Fruit fly (Drosophila melanogaster) whole organism, embryonic: ENCODE data around the gene CG14650.

Source experiments
- Bgb ChIP-seq: fragments of 200-800 bp; sonication (Bioruptor generic); IDR thresholded peaks from 2 replicates; pipeline ENCODE4 v1.3.6; 2022; ENCODE audit warnings: missing biosample characterization, missing genetic modification characterization; ENCODE audit not compliant: partially characterized antibody
- CG1024 ChIP-seq: fragments of 200-800 bp; sonication (Bioruptor generic); IDR thresholded peaks from 2 replicates; pipeline ENCODE4 v1.3.6; 2022; ENCODE audit warnings: missing biosample characterization, missing genetic modification characterization
- CG12744 ChIP-seq: fragments of 200-800 bp; sonication (Bioruptor generic); optimal IDR thresholded peaks from 2 replicates; lab custom pipeline; 2016; ENCODE audit warnings: missing biosample characterization, missing genetic modification characterization
- CG12769 ChIP-seq: fragments of 200-800 bp; sonication (Bioruptor generic); optimal IDR thresholded peaks from 2 replicates; lab custom pipeline; 2019; ENCODE audit warnings: missing biosample characterization, mild to moderate bottlenecking, missing genetic modification characterization, moderate library complexity
- CG13775 ChIP-seq: fragments of 200-800 bp; sonication (Bioruptor generic); optimal IDR thresholded peaks from 3 replicates; lab custom pipeline; 2017; ENCODE audit warnings: missing biosample characterization, mild to moderate bottlenecking, missing genetic modification characterization
- CG14667 ChIP-seq: fragments of 200-800 bp; sonication (Bioruptor generic); IDR thresholded peaks from 2 replicates; pipeline ENCODE4 v1.3.6; 2022; ENCODE audit warnings: missing biosample characterization, missing genetic modification characterization
- CG15514 ChIP-seq: fragments of 200-800 bp; sonication (Bioruptor generic); optimal IDR thresholded peaks from 3 replicates; lab custom pipeline; 2017; ENCODE audit warnings: missing biosample characterization, missing genetic modification characterization, mild to moderate bottlenecking, moderate library complexity, missing genetic modification reagents
- CG15696 ChIP-seq: fragments of 200-800 bp; sonication (Bioruptor generic); optimal IDR thresholded peaks from 2 replicates; lab custom pipeline; 2019; ENCODE audit warnings: missing biosample characterization, mild to moderate bottlenecking, missing genetic modification characterization, moderate library complexity
- CG1603 ChIP-seq: fragments of 200-800 bp; sonication (Bioruptor generic); optimal IDR thresholded peaks from 2 replicates; lab custom pipeline; 2019; ENCODE audit warnings: missing biosample characterization, mild to moderate bottlenecking, missing genetic modification characterization, moderate library complexity
- CG16813 ChIP-seq: fragments of 200-800 bp; sonication (Bioruptor generic); IDR thresholded peaks from 3 replicates; pipeline ENCODE4 v1.3.6; 2022; ENCODE audit warnings: missing biosample characterization, missing genetic modification characterization; ENCODE audit not compliant: partially characterized antibody
- CG17385 ChIP-seq: fragments of 200-800 bp; sonication (Bioruptor generic); optimal IDR thresholded peaks from 3 replicates; lab custom pipeline; 2018; ENCODE audit warnings: missing biosample characterization, mild to moderate bottlenecking, missing genetic modification characterization
- CG2116 ChIP-seq: fragments of 200-800 bp; sonication (Bioruptor generic); optimal IDR thresholded peaks from 3 replicates; lab custom pipeline; 2018; ENCODE audit warnings: missing biosample characterization, mild to moderate bottlenecking, missing genetic modification characterization
- CG2712 ChIP-seq: fragments of 200-800 bp; optimal IDR thresholded peaks from 3 replicates; lab custom pipeline; 2019; ENCODE audit warnings: missing biosample characterization, mild to moderate bottlenecking, missing genetic modification characterization, moderate library complexity
- CG34422 ChIP-seq: fragments of 200-800 bp; sonication (Bioruptor generic); IDR thresholded peaks from 3 replicates; pipeline ENCODE4 v1.3.6; 2022; ENCODE audit warnings: missing biosample characterization, missing genetic modification characterization
- CG4424 ChIP-seq: fragments of 200-800 bp; sonication (Bioruptor generic); optimal IDR thresholded peaks from 3 replicates; lab custom pipeline; 2016; ENCODE audit warnings: missing biosample characterization, missing genetic modification characterization
- CG6854 ChIP-seq: fragments of 200-800 bp; sonication (Bioruptor generic); optimal IDR thresholded peaks from 3 replicates; lab custom pipeline; 2017; ENCODE audit warnings: missing biosample characterization, mild to moderate bottlenecking, missing genetic modification characterization
- CG7786 ChIP-seq: fragments of 200-800 bp; sonication (Bioruptor generic); optimal IDR thresholded peaks from 2 replicates; lab custom pipeline; 2016; ENCODE audit warnings: missing biosample characterization, missing genetic modification characterization
- CG7963 ChIP-seq: fragments of 200-800 bp; sonication (Bioruptor generic); IDR thresholded peaks from 3 replicates; pipeline ENCODE4 v1.3.6; 2022; ENCODE audit warnings: missing biosample characterization, missing genetic modification characterization; ENCODE audit not compliant: partially characterized antibody
- CG8359 ChIP-seq: fragments of 200-800 bp; sonication (Bioruptor generic); optimal IDR thresholded peaks from 2 replicates; lab custom pipeline; 2017; ENCODE audit warnings: missing biosample characterization, mild to moderate bottlenecking, missing genetic modification characterization, borderline replicate concordance
- D19B ChIP-seq: fragments of 200-800 bp; sonication (Bioruptor generic); optimal IDR thresholded peaks from 2 replicates; lab custom pipeline; 2017; ENCODE audit warnings: missing biosample characterization, mild to moderate bottlenecking, missing genetic modification characterization
- Dip2 ChIP-seq: fragments of 200-800 bp; sonication (Bioruptor generic); IDR thresholded peaks from 2 replicates; pipeline ENCODE4 v1.3.6; 2022; ENCODE audit warnings: missing biosample characterization, missing genetic modification characterization
- Dip3 ChIP-seq: fragments of 200-800 bp; sonication (Bioruptor generic); optimal IDR thresholded peaks from 3 replicates; lab custom pipeline; 2016; ENCODE audit warnings: missing biosample characterization, missing genetic modification characterization
- Dref ChIP-seq: fragments of 200-800 bp; sonication (Bioruptor generic); IDR thresholded peaks from 2 replicates; pipeline ENCODE4 v1.3.6; 2022; ENCODE audit warnings: missing biosample characterization, missing genetic modification characterization
- ERR ChIP-seq: fragments of 200-800 bp; sonication (Bioruptor generic); optimal IDR thresholded peaks from 2 replicates; lab custom pipeline; 2016; ENCODE audit warnings: missing biosample characterization, missing genetic modification characterization
- Hmx ChIP-seq: fragments of 200-800 bp; sonication (Bioruptor generic); optimal IDR thresholded peaks from 2 replicates; lab custom pipeline; 2016; ENCODE audit warnings: missing biosample characterization, missing genetic modification characterization
- Lim3 ChIP-seq: fragments of 200-800 bp; sonication (Bioruptor generic); IDR thresholded peaks from 2 replicates; pipeline ENCODE4 v1.3.6; 2022; ENCODE audit warnings: missing biosample characterization, missing genetic modification characterization
- MBD-R2 ChIP-seq: fragments of 200-800 bp; sonication (Bioruptor generic); IDR thresholded peaks from 2 replicates; pipeline ENCODE4 v1.3.6; 2022; ENCODE audit warnings: missing biosample characterization, missing genetic modification characterization
- MESR4 ChIP-seq: fragments of 200-800 bp; sonication (Bioruptor generic); optimal IDR thresholded peaks from 2 replicates; lab custom pipeline; 2018; ENCODE audit warnings: missing biosample characterization, mild to moderate bottlenecking, missing genetic modification characterization, moderate library complexity
- Med ChIP-seq: fragments of 200-800 bp; sonication (Bioruptor generic); peaks from one replicate; lab custom pipeline; 2016; ENCODE audit warnings: missing biosample characterization, missing genetic modification characterization, mild to moderate bottlenecking, inconsistent platforms, moderate library complexity
- Oaz ChIP-seq: fragments of 200-800 bp; sonication (Bioruptor generic); IDR thresholded peaks from 2 replicates; pipeline ENCODE4 v1.3.6; 2022; ENCODE audit warnings: missing biosample characterization, missing genetic modification characterization
- Sry-β ChIP-seq: fragments of 200-800 bp; sonication (Bioruptor generic); optimal IDR thresholded peaks from 2 replicates; lab custom pipeline; 2018; ENCODE audit warnings: missing biosample characterization, mild to moderate bottlenecking, missing genetic modification characterization, moderate library complexity
- ab ChIP-seq: fragments of 200-800 bp; sonication (Bioruptor generic); optimal IDR thresholded peaks from 2 replicates; lab custom pipeline; 2016; ENCODE audit warnings: missing biosample characterization, missing genetic modification characterization
- amos ChIP-seq: fragments of 200-800 bp; sonication (Bioruptor generic); IDR thresholded peaks from 2 replicates; pipeline ENCODE4 v1.3.6; 2022; ENCODE audit warnings: missing biosample characterization, missing genetic modification characterization; ENCODE audit not compliant: partially characterized antibody
- bbx ChIP-seq: fragments of 200-800 bp; sonication (Bioruptor generic); IDR thresholded peaks from 2 replicates; pipeline ENCODE4 v1.3.6; 2022; ENCODE audit warnings: missing biosample characterization, missing genetic modification characterization; ENCODE audit not compliant: partially characterized antibody
- cg ChIP-seq: fragments of 200-800 bp; sonication (Bioruptor generic); optimal IDR thresholded peaks from 3 replicates; lab custom pipeline; 2019; ENCODE audit warnings: missing biosample characterization, mild to moderate bottlenecking, missing genetic modification characterization, moderate library complexity
- chinmo ChIP-seq: fragments of 200-800 bp; sonication (Bioruptor generic); IDR thresholded peaks from 4 replicates; pipeline ENCODE4 v1.3.6; 2022; ENCODE audit warnings: missing biosample characterization, missing genetic modification characterization; ENCODE audit not compliant: partially characterized antibody
- crol ChIP-seq: fragments of 200-800 bp; sonication (Bioruptor generic); IDR thresholded peaks from 2 replicates; pipeline ENCODE4 v1.3.6; 2022; ENCODE audit warnings: missing biosample characterization, missing genetic modification characterization
- crp ChIP-seq, 2 experiments: fragments of 200-800 bp; sonication (Bioruptor generic); optimal IDR thresholded peaks; 2 replicates in 1 of 2; 3 replicates in 1 of 2; lab custom pipeline; 2017; ENCODE audit warnings: missing biosample characterization in 2 of 2, missing genetic modification characterization in 2 of 2, mild to moderate bottlenecking in 1 of 2, moderate library complexity in 1 of 2
- dan ChIP-seq: fragments of 200-800 bp; sonication (Bioruptor generic); IDR thresholded peaks from 2 replicates; pipeline ENCODE4 v1.3.6; 2022; ENCODE audit warnings: missing biosample characterization, missing genetic modification characterization
- gcm2 ChIP-seq: fragments of 200-800 bp; sonication (Bioruptor generic); optimal IDR thresholded peaks from 2 replicates; lab custom pipeline; 2016; ENCODE audit warnings: missing biosample characterization, missing genetic modification characterization
- gfzf ChIP-seq: fragments of 200-800 bp; sonication (Bioruptor generic); optimal IDR thresholded peaks from 2 replicates; lab custom pipeline; 2016; ENCODE audit warnings: missing biosample characterization, mild to moderate bottlenecking, missing genetic modification characterization, moderate library complexity
- lilli ChIP-seq: fragments of 200-800 bp; sonication (Bioruptor generic); optimal IDR thresholded peaks from 3 replicates; lab custom pipeline; 2016; ENCODE audit warnings: missing biosample characterization, missing genetic modification characterization
- nerfin-2 ChIP-seq: fragments of 200-800 bp; sonication (Bioruptor generic); IDR thresholded peaks from 2 replicates; pipeline ENCODE4 v1.3.6; 2022; ENCODE audit warnings: missing biosample characterization, missing genetic modification characterization; ENCODE audit not compliant: partially characterized antibody
- odd ChIP-seq: fragments of 200-800 bp; sonication (Bioruptor generic); optimal IDR thresholded peaks from 2 replicates; lab custom pipeline; 2017; ENCODE audit warnings: missing biosample characterization, mild to moderate bottlenecking, missing genetic modification characterization
- onecut ChIP-seq: fragments of 200-800 bp; sonication (Bioruptor generic); IDR thresholded peaks from 2 replicates; pipeline ENCODE4 v1.3.6; 2022; ENCODE audit warnings: missing biosample characterization, missing genetic modification characterization
- pan ChIP-seq, 4 experiments: fragments of >200 bp in 3 of 4; fragments of 200-800 bp in 1 of 4; sonication (Bioruptor generic) in 1 of 4; optimal IDR thresholded peaks in 3 of 4; IDR thresholded peaks in 1 of 4; 2 replicates each; pipeline versions ENCODE4 v1.3.6 to Lab custom; 2017 to 2022; ENCODE audit warnings: missing biosample characterization in 2 of 4, missing genetic modification characterization in 2 of 4, mixed read lengths in 1 of 4
- sens ChIP-seq: fragments of 200-800 bp; sonication (Bioruptor generic); peaks from one replicate; lab custom pipeline; 2016; ENCODE audit warnings: missing biosample characterization, missing genetic modification characterization
- sr ChIP-seq: fragments of 200-800 bp; sonication (Bioruptor generic); IDR thresholded peaks from 3 replicates; pipeline ENCODE4 v1.3.6; 2022; ENCODE audit warnings: missing biosample characterization, missing genetic modification characterization
- stwl ChIP-seq: fragments of 200-800 bp; sonication (Bioruptor generic); optimal IDR thresholded peaks from 3 replicates; lab custom pipeline; 2018; ENCODE audit warnings: missing biosample characterization, mild to moderate bottlenecking, missing genetic modification characterization, moderate library complexity

CG14650 gene

dm6 chr3R:4400497-4400833 lies 36.7 kb upstream of the CG14650 start, which contains the start of gene CG14647:
TSS of gene CG14647 (plus strand) at chr3R:4400510.
- TF ChIP-seq Hmx (GFP tag; lab: Kevin White, UChicago): no peak
- peak; percentile 67 for TF ChIP-seq MBD-R2 (GFP tag; lab: Robert Waterston, UW)
- no peak for TF ChIP-seq CG15696 (tag; lab: Kevin White, UChicago)
- peak; percentile 36; the same call in 1 of the 3 replicates for TF ChIP-seq sr (GFP tag; lab: Robert Waterston, UW)
- no peak for TF ChIP-seq lilli (GFP tag; lab: Kevin White, UChicago)
- TF ChIP-seq Lim3 (GFP tag; lab: Robert Waterston, UW): no peak
- TF ChIP-seq crp (GFP tag; optimal IDR thresholded peaks at IDR 0.05; lab: Kevin White, UChicago): peak in 1 of 2 experiments; percentile 24
- no peak for TF ChIP-seq ERR
- peak; percentile 61 for TF ChIP-seq Med
- no peak for TF ChIP-seq dan (GFP tag; lab: Robert Waterston, UW)
- no peak for TF ChIP-seq gcm2
- TF ChIP-seq pan (optimal IDR thresholded peaks at IDR 0.05; lab: Kevin White, UChicago): no peak
- peak in 1 of 2 experiments; percentile 14 for TF ChIP-seq pan (GFP tag; optimal IDR thresholded peaks at IDR 0.05 in 1 of 2, IDR thresholded peaks at IDR 0.05 in 1 of 2)
- TF ChIP-seq onecut (GFP tag; lab: Robert Waterston, UW): no peak
- TF ChIP-seq CG1024 (GFP tag; lab: Robert Waterston, UW): peak; percentile 54; the same call in 1 of the 2 replicates
- peak; percentile 76 for TF ChIP-seq CG15514
- no peak for TF ChIP-seq CG2712 (tag; lab: Kevin White, UChicago)
- no peak for TF ChIP-seq Oaz (GFP tag; lab: Robert Waterston, UW)
- no peak for TF ChIP-seq CG7786
- TF ChIP-seq CG13775 (GFP tag; lab: Kevin White, UChicago): no peak
- TF ChIP-seq ab (GFP tag; lab: Kevin White, UChicago): no peak
- TF ChIP-seq CG2116 (GFP tag; lab: Kevin White, UChicago): no peak
- TF ChIP-seq CG4424 (GFP tag; lab: Kevin White, UChicago): no peak
- peak; percentile 35 for TF ChIP-seq Dref (GFP tag; lab: Robert Waterston, UW)
- 0 out of 2 replicates have a peak, but pooled peaks have one; percentile 19 for TF ChIP-seq crol (GFP tag; lab: Robert Waterston, UW)
- TF ChIP-seq CG12769 (tag; lab: Kevin White, UChicago): peak; percentile 4
- TF ChIP-seq CG34422 (GFP tag; lab: Robert Waterston, UW): peak; percentile 23; the same call in 1 of the 3 replicates
- no peak for TF ChIP-seq CG8359 (GFP tag; lab: Kevin White, UChicago)
- TF ChIP-seq gfzf (GFP tag; lab: Kevin White, UChicago): no peak
- TF ChIP-seq CG6854 (GFP tag; lab: Kevin White, UChicago): no peak
- TF ChIP-seq CG12744: no peak
- peak; percentile 65 for TF ChIP-seq MESR4 (GFP tag; lab: Kevin White, UChicago)
- TF ChIP-seq cg (GFP tag; lab: Kevin White, UChicago): no peak
- no peak for TF ChIP-seq Dip2
- TF ChIP-seq stwl (tag; lab: Kevin White, UChicago): no peak
- TF ChIP-seq chinmo (GFP tag; lab: Robert Waterston, UW): 0 out of 4 replicates have a peak, but pooled peaks have one; percentile 11

- TF ChIP-seq sens (GFP tag; lab: Kevin White, UChicago): peak; percentile 26
- TF ChIP-seq Dip3 (GFP tag; lab: Kevin White, UChicago): no peak
- TF ChIP-seq amos: peak; percentile 13; the same call in 1 of the 2 replicates
- TF ChIP-seq CG17385 (GFP tag; lab: Kevin White, UChicago): no peak
- no peak for TF ChIP-seq CG14667 (GFP tag; lab: Robert Waterston, UW)
- TF ChIP-seq CG1603 (tag; lab: Kevin White, UChicago): no peak
- peak; percentile 36; the same call in 1 of the 2 replicates for TF ChIP-seq Bgb
- TF ChIP-seq bbx (GFP tag; lab: Robert Waterston, UW): peak; percentile 51; the same call in 1 of the 2 replicates
- peak; percentile 43 for TF ChIP-seq D19B (GFP tag; lab: Kevin White, UChicago)
- peak; percentile 70 for TF ChIP-seq CG7963 (GFP tag; lab: Robert Waterston, UW)
- TF ChIP-seq odd (GFP tag; lab: Kevin White, UChicago): no peak
- TF ChIP-seq Sry-β (GFP tag; lab: Kevin White, UChicago): no peak
- TF ChIP-seq nerfin-2 (GFP tag; lab: Robert Waterston, UW): peak; percentile 57; the same call in 1 of the 2 replicates
- peak; percentile 5 for TF ChIP-seq CG16813 (GFP tag; lab: Robert Waterston, UW)
Observed at dm6 chr3R:4401977-4402589, 35.1 kb upstream of the CG14650 start, which contains the start of gene CG9853. TSS of gene CG9853 (minus strand) at chr3R:4402027.
